Worm (Caenorhabditis elegans): ENCODE measurements around the gene srh-137.

- TF ChIP-seq klf-2 (GFP tag; conservative IDR thresholded peaks at IDR 0.05) (no peak), cog-1 (tag; optimal IDR thresholded peaks at IDR 0.05) (no peak), med-1 (GFP tag; optimal IDR thresholded peaks at IDR 0.05; ENCODE audit: insufficient read depth) (no peak), flt-1 (GFP tag; IDR thresholded peaks at IDR 0.05) (no peak), ztf-23 (GFP tag; IDR thresholded peaks at IDR 0.05) (no peak), ztf-29 (GFP tag; IDR thresholded peaks at IDR 0.05) (no peak), tab-1 (GFP tag; IDR thresholded peaks at IDR 0.05) (no peak)
Measured at ce11 chrV:16706549-16706948, 9.9 kb downstream of the srh-137 start, which contains the start of gene clec-9.

Data from whole organism, midembryonic.